Worm (Caenorhabditis elegans) whole organism, L4 larva: ENCODE results near the gene sec-6.
A peak's percentile ranks its signal among the peaks of the same experiment; 100 is the strongest.

Source experiments
- F10B5.3 ChIP-seq: sonication (generic microtip); optimal IDR thresholded peaks from 2 replicates; lab custom pipeline; 2016; ENCODE audit warnings: mild to moderate bottlenecking, missing genetic modification characterization, missing compliant biosample characterization
- F49E8.2 ChIP-seq: sonication (generic microtip); optimal IDR thresholded peaks from 2 replicates; lab custom pipeline; 2016; ENCODE audit warnings: missing compliant biosample characterization, mild to moderate bottlenecking, missing genetic modification characterization, borderline replicate concordance
- R02D3.7 ChIP-seq: fragments of 150-350 bp; sonication (generic microtip); optimal IDR thresholded peaks from 3 replicates; lab custom pipeline; 2014; ENCODE audit warnings: missing biosample characterization, missing genetic modification characterization
- T26A8.4 ChIP-seq: fragments of 200-800 bp; sonication (Bioruptor generic); IDR thresholded peaks from 2 replicates; pipeline ENCODE4 v1.3.6; 2022; ENCODE audit warnings: missing genetic modification characterization, missing compliant biosample characterization
- Y105C5A.15 ChIP-seq: fragments of 200-800 bp; sonication (Bioruptor generic); IDR thresholded peaks from 2 replicates; pipeline ENCODE4 v1.3.6; 2022; ENCODE audit warnings: missing genetic modification characterization, missing compliant biosample characterization
- Y75B8A.6 ChIP-seq: fragments of 200-800 bp; sonication (Bioruptor generic); IDR thresholded peaks from 2 replicates; pipeline ENCODE4 v1.3.6; 2022; ENCODE audit warnings: missing genetic modification reagents, missing genetic modification characterization, missing compliant biosample characterization
- aha-1 ChIP-seq: fragments of 150-350 bp; peaks from one replicate; lab custom pipeline; 2014; ENCODE audit warnings: missing biosample characterization, missing genetic modification characterization
- ama-1 ChIP-seq: fragments of 150-350 bp; optimal IDR thresholded peaks from 2 replicates; lab custom pipeline; 2014; ENCODE audit warnings: inconsistent platforms, mixed read lengths
- attf-4 ChIP-seq: sonication (generic microtip); optimal IDR thresholded peaks from 3 replicates; lab custom pipeline; 2017; ENCODE audit warnings: missing biosample characterization, missing genetic modification characterization
- ceh-44 ChIP-seq: fragments of 200-800 bp; sonication (Bioruptor generic); IDR thresholded peaks from 2 replicates; pipeline ENCODE4 v1.3.6; 2022; ENCODE audit warnings: missing genetic modification reagents, missing genetic modification characterization, missing compliant biosample characterization
- ceh-62 ChIP-seq: sonication (generic microtip); optimal IDR thresholded peaks from 2 replicates; lab custom pipeline; 2017; ENCODE audit warnings: missing biosample characterization, missing genetic modification characterization
- cey-2 ChIP-seq: sonication (generic microtip); optimal IDR thresholded peaks from 3 replicates; lab custom pipeline; 2017; ENCODE audit warnings: missing genetic modification characterization, mild to moderate bottlenecking, missing compliant biosample characterization, antibody characterized with exemption, borderline replicate concordance; ENCODE audit not compliant: insufficient read depth
- ctbp-1 ChIP-seq: fragments of 200-800 bp; sonication (Bioruptor generic); IDR thresholded peaks from 2 replicates; pipeline ENCODE4 v1.3.6; 2022; ENCODE audit warnings: missing genetic modification reagents, missing genetic modification characterization, missing compliant biosample characterization
- daf-16 ChIP-seq, 3 experiments: sonication (generic microtip); optimal IDR thresholded peaks; 2 replicates each; lab custom pipeline; 2016 to 2017; ENCODE audit warnings: missing genetic modification characterization in 3 of 3, missing genetic modification reagents in 3 of 3, mild to moderate bottlenecking in 2 of 3, missing compliant biosample characterization in 2 of 3, missing biosample characterization in 1 of 3, moderate library complexity in 1 of 3
- daf-8 ChIP-seq: fragments of 200-800 bp; sonication (Bioruptor generic); IDR thresholded peaks from 2 replicates; pipeline ENCODE4 v1.3.6; 2022; ENCODE audit warnings: missing genetic modification characterization, missing compliant biosample characterization
- dmd-9 ChIP-seq: fragments of 200-800 bp; sonication (Bioruptor generic); IDR thresholded peaks from 2 replicates; pipeline ENCODE4 v1.3.6; 2022; ENCODE audit warnings: missing genetic modification reagents, missing genetic modification characterization, missing compliant biosample characterization
- dpl-1 ChIP-seq: fragments of 150-350 bp; optimal IDR thresholded peaks from 2 replicates; lab custom pipeline; 2014; ENCODE audit warnings: missing biosample characterization, missing genetic modification reagents, missing genetic modification characterization
- dve-1 ChIP-seq: sonication (generic microtip); optimal IDR thresholded peaks from 2 replicates; lab custom pipeline; 2017; ENCODE audit warnings: antibody characterized with exemption, mild to moderate bottlenecking, missing genetic modification characterization, missing compliant biosample characterization; ENCODE audit not compliant: insufficient read depth
- egl-43 ChIP-seq: fragments of 200-800 bp; sonication (Bioruptor generic); IDR thresholded peaks from 2 replicates; pipeline ENCODE4 v1.3.6; 2022; ENCODE audit warnings: missing genetic modification reagents, missing genetic modification characterization, missing compliant biosample characterization
- fos-1 ChIP-seq: fragments of 150-350 bp; optimal IDR thresholded peaks from 2 replicates; lab custom pipeline; 2014; ENCODE audit warnings: missing biosample characterization, missing genetic modification characterization
- gei-8 ChIP-seq: fragments of 200-800 bp; sonication (Bioruptor generic); optimal IDR thresholded peaks from 2 replicates; lab custom pipeline; 2018; ENCODE audit warnings: mild to moderate bottlenecking, missing genetic modification characterization, missing compliant biosample characterization
- lim-7 ChIP-seq: fragments of 200-800 bp; sonication (Bioruptor generic); IDR thresholded peaks from 2 replicates; pipeline ENCODE4 v1.3.6; 2022; ENCODE audit warnings: missing genetic modification characterization, missing compliant biosample characterization
- lin-13 ChIP-seq: fragments of 150-350 bp; optimal IDR thresholded peaks from 2 replicates; lab custom pipeline; 2014; ENCODE audit warnings: missing biosample characterization, missing genetic modification reagents, missing genetic modification characterization
- lin-29 ChIP-seq: fragments of 200-800 bp; sonication (Bioruptor generic); IDR thresholded peaks from 2 replicates; pipeline ENCODE4 v1.3.6; 2022; ENCODE audit warnings: missing genetic modification reagents, missing genetic modification characterization, missing compliant biosample characterization
- mes-2 ChIP-seq: sonication (generic microtip); optimal IDR thresholded peaks from 2 replicates; lab custom pipeline; 2016; ENCODE audit warnings: missing genotype, mild to moderate bottlenecking, missing genetic modification characterization, missing compliant biosample characterization; ENCODE audit not compliant: poor library complexity, severe bottlenecking
- nhr-10 ChIP-seq: fragments of 150-350 bp; optimal IDR thresholded peaks from 2 replicates; lab custom pipeline; 2014; ENCODE audit warnings: missing biosample characterization, missing genetic modification characterization
- nhr-102 ChIP-seq: sonication (generic microtip); optimal IDR thresholded peaks from 2 replicates; lab custom pipeline; 2016; ENCODE audit warnings: mild to moderate bottlenecking, missing genetic modification characterization, moderate library complexity, missing compliant biosample characterization
- nhr-25 ChIP-seq: sonication (generic microtip); optimal IDR thresholded peaks from 2 replicates; lab custom pipeline; 2017; ENCODE audit warnings: missing genetic modification characterization, mild to moderate bottlenecking, missing compliant biosample characterization, antibody characterized with exemption, moderate library complexity, borderline replicate concordance; ENCODE audit not compliant: insufficient read depth
- nhr-28 ChIP-seq: fragments of 150-350 bp; optimal IDR thresholded peaks from 2 replicates; lab custom pipeline; 2014; ENCODE audit warnings: missing biosample characterization, missing genetic modification characterization
- nhr-42 ChIP-seq: fragments of 200-800 bp; sonication (Bioruptor generic); IDR thresholded peaks from 2 replicates; pipeline ENCODE4 v1.3.6; 2022; ENCODE audit warnings: missing genetic modification characterization, missing compliant biosample characterization
- nhr-6 ChIP-seq: fragments of 150-350 bp; optimal IDR thresholded peaks from 2 replicates; lab custom pipeline; 2014; ENCODE audit warnings: missing biosample characterization, missing genetic modification characterization
- php-3 ChIP-seq: fragments of 200-800 bp; sonication (Bioruptor generic); IDR thresholded peaks from 2 replicates; pipeline ENCODE4 v1.3.6; 2022; ENCODE audit warnings: missing genetic modification reagents, missing genetic modification characterization, missing compliant biosample characterization
- set-16 ChIP-seq: fragments of 200-800 bp; sonication (Bioruptor generic); IDR thresholded peaks from 2 replicates; pipeline ENCODE4 v1.3.6; 2022; ENCODE audit warnings: missing genetic modification reagents, missing genetic modification characterization, missing compliant biosample characterization
- snpc-4 ChIP-seq: fragments of 150-350 bp; optimal IDR thresholded peaks from 2 replicates; lab custom pipeline; 2014; ENCODE audit warnings: missing biosample characterization, missing genetic modification characterization
- unc-39 ChIP-seq: sonication (generic microtip); optimal IDR thresholded peaks from 2 replicates; lab custom pipeline; 2017; ENCODE audit warnings: missing biosample characterization, missing genetic modification characterization
- unc-62 ChIP-seq, 3 experiments: fragments of 150-350 bp in 1 of 3; sonication (generic microtip); optimal IDR thresholded peaks in 2 of 3; peaks in 1 of 3; 1 replicate in 1 of 3; 2 replicates in 2 of 3; lab custom pipeline; 2014 to 2017; ENCODE audit warnings: missing biosample characterization in 3 of 3, missing genetic modification characterization in 3 of 3, missing genetic modification reagents in 3 of 3, missing genotype in 1 of 3
- zfp-2 ChIP-seq: sonication (generic microtip); optimal IDR thresholded peaks from 2 replicates; lab custom pipeline; 2016; ENCODE audit warnings: mild to moderate bottlenecking, missing genetic modification characterization, missing compliant biosample characterization
- zip-11 ChIP-seq: fragments of 200-800 bp; sonication (Bioruptor generic); IDR thresholded peaks from 2 replicates; pipeline ENCODE4 v1.3.6; 2022; ENCODE audit warnings: missing genetic modification characterization, missing compliant biosample characterization
- ztf-7 ChIP-seq: fragments of 150-350 bp; optimal IDR thresholded peaks from 2 replicates; lab custom pipeline; 2014; ENCODE audit warnings: missing biosample characterization, missing genetic modification characterization

sec-6 gene

DNA sequence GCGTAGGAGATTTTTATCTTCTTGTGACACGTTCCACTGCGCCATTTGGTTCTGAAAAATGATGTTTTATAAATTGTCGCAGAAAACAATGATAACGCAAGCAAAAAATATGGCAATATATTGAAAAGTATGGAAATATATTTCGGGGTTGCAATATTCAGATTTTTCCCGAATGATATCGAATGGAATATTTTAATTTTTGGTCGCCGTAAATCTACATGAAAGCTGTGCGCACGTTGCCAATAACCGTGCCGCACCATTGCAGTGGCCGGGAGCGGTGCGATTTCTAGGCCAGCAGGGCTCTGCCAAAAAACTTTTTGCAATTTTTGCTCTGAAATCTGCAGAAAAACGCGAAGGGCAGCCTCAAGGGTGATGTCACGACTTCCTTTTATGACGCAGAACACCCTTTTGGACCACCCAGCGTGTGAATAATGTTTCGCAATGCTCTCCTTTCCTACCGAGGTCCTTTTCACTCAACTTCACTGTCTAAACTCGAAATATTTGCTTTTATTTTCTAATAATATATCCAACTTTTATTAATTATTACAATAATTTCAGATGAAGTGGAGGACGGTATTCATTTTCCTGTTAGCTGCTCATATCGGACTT, 1.1 kb upstream of the sec-6 start, which contains the start of the genes F09E5.11 and bmy-1 (continued):
- TF ChIP-seq ztf-7 (no peak), cey-2 (tag; lab: Kevin White, UChicago) (no peak), nhr-42 (no peak), nhr-6 (tag; lab: Kevin White, UChicago) (peak; percentile 70), dve-1 (peak; percentile 84)
- TF ChIP-seq, all 104 proteins: peak for 52

DNA sequence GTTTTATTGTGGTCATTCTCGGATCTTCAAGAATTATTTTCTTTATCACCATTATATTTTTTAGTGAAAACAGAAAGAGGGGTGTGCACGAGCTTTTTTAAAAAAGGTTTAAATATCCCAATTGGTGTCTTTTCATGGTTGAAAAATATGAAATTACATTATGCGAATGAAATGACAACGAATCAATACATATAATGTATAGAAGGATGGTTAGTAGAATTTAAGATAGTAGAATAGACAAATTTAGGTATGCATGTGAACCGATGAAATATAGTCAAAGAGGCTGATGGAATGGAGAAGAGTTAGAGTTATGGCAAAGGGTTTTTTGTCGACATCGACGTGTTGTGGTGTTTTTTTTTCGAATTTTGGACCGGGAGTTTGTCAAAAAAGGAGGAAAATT, 5.2 kb downstream of the sec-6 start:
- no peak for TF ChIP-seq nhr-28
- peak in 1 of 2 experiments; percentile 90 for TF ChIP-seq unc-62 (GFP tag; optimal IDR thresholded peaks at IDR 0.05 in 1 of 2; lab: Kevin White, UChicago)
- TF ChIP-seq unc-62 (tag; optimal IDR thresholded peaks at IDR 0.05; lab: Kevin White, UChicago) = no peak
- peak; percentile 22 for TF ChIP-seq aha-1

DNA sequence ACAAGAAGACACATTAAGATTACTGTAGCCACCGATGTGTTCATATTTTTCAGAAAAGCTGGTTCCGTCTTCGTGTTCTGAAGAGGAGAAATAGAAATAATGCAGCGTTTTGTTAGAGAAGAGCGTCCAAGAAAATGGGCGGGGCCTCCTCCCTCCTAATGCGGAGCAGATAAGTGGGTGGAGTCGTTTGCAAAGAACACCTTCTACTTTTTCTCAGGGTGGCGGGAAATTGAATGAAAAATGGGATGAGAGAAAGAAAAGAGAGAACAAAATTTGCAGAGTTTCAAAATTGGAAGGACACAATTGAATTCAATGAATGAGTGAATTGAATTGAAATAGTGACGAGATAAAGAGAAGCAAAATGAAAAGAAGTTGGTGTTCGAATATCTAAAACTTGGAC, 6.3 kb downstream of the sec-6 start, which contains the start of gene F09E5.16:
TSS of gene F09E5.16 (minus strand) at position 101 of the 400 bp plus-strand sequence.
- no peak for TF ChIP-seq dpl-1
- TF ChIP-seq Y105C5A.15 (GFP tag; lab: Robert Waterston, UW) = no peak
- no peak for TF ChIP-seq ctbp-1
- TF ChIP-seq ama-1 (lab: Kevin White, UChicago) = no peak
- TF ChIP-seq zip-11 (GFP tag; lab: Robert Waterston, UW) = no peak
- TF ChIP-seq lin-29 (GFP tag; lab: Robert Waterston, UW) = no peak
- no peak for TF ChIP-seq ceh-44
- no peak for TF ChIP-seq lin-13 (GFP tag; lab: Kevin White, UChicago)
- no peak for TF ChIP-seq T26A8.4
- no peak for TF ChIP-seq nhr-10 (tag; lab: Kevin White, UChicago)
- TF ChIP-seq, all 104 proteins: peak for 0

DNA sequence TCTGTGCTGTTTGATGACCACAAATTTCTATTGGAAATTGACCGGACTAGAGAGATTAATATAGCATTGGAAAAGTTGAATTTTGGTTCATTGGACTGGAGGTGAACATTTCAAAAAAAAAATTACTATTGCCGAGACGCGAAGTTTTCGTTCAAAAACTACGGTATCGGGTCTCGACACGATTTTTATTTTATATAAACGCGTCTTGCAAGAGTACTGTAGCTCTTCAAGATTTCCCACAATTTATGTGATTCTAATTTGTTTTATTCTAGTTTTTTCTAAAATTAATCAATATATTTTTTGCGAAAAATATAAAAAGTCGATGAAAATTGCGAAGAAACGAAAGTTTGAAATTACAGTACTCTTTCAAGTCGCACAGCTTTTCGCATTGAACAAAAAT, 11.3 kb downstream of the sec-6 start, which contains the start of gene F09E5.12:
TSS of gene F09E5.12 (minus strand) at position 101 of the 400 bp plus-strand sequence.
- no peak for TF ChIP-seq php-3 (GFP tag; lab: Robert Waterston, UW)
- TF ChIP-seq aha-1 = peak; percentile 3
- TF ChIP-seq, all 104 proteins: peak for 1

DNA sequence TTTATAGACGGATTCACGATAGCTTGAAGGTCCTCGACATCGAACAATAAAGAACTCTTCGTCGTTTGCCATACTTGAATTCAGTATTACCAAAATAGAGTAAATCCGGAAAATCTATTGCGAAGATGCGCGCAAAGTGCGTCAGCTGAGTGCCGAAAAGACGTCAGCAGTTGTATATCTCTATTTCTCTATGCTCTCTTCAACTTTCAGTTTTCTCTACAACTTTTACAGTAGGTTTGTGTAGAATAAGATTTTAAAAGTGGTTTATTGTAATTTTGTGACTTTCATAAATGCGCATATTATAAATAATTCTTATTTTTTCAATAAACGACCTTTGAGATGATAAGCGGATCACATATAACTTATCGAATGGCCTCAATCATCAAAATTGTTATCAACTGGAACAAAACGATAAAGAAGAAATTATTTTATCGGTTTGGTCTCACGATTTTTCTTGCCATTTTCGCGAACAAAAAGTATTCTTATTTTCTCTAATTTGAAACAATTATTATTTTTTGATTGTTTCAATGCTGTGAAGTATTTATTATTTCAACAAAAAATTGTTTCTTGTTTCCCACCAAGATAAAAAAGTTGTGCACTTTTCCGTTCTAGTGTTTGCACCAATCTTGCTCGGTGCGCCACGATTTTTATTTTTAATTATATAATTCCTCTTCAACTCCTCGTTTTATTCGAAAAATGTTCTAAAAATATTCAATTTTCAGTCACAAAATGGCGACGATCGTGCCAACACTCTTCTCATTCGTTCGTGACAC, 14.1 kb downstream of the sec-6 start, which contains the start of the genes agt-2 and F09E5.3:
TSS of gene agt-2 (minus strand) at position 553 of the 773 bp plus-strand sequence.
TSS of gene F09E5.3 (plus strand) at position 723 of the 773 bp plus-strand sequence.
- TF ChIP-seq ceh-44 (no peak), dve-1 (peak; percentile 91), F49E8.2 (no peak), cey-2 (tag; lab: Kevin White, UChicago) (no peak), egl-43 (GFP tag; lab: Robert Waterston, UW) (no peak), set-16 (GFP tag; lab: Robert Waterston, UW) (no peak), nhr-25 (tag; lab: Kevin White, UChicago) (peak; percentile 73), attf-4 (tag; lab: Kevin White, UChicago) (no peak), ceh-62 (tag; lab: Kevin White, UChicago) (no peak), nhr-102 (peak; percentile 79), dmd-9 (no peak), fos-1 (tag; lab: Kevin White, UChicago) (no peak), lin-13 (GFP tag; lab: Kevin White, UChicago) (peak; percentile 84), R02D3.7 (tag; lab: Kevin White, UChicago) (no peak), lin-29 (GFP tag; lab: Robert Waterston, UW) (peak; percentile 51; the same call in 1 of the 2 replicates), lim-7 (GFP tag; lab: Robert Waterston, UW) (no peak), unc-39 (tag; lab: Kevin White, UChicago) (no peak), dpl-1 (peak; percentile 87), daf-8 (GFP tag; lab: Robert Waterston, UW) (no peak), snpc-4 (tag; lab: Kevin White, UChicago) (no peak), zfp-2 (tag; lab: Kevin White, UChicago) (peak; percentile 23), Y75B8A.6 (GFP tag; lab: Robert Waterston, UW) (no peak), mes-2 (tag; lab: Kevin White, UChicago) (peak; percentile 93), php-3 (GFP tag; lab: Robert Waterston, UW) (no peak), ama-1 (lab: Kevin White, UChicago) (no peak), gei-8 (GFP tag; lab: Kevin White, UChicago) (no peak), daf-16 (GFP tag; optimal IDR thresholded peaks at IDR 0.05; lab: Kevin White, UChicago) (peak in 1 of 2 experiments; percentile 19), daf-16 (tag; optimal IDR thresholded peaks at IDR 0.05; lab: Kevin White, UChicago) (peak; percentile 19), F10B5.3 (peak; percentile 65)
